Fruit fly (Drosophila melanogaster) Kc167 (cell line): ENCODE measurements around the gene CG32148.

Experiments
- Myc ChIP-seq: fragments of >200 bp; optimal IDR thresholded peaks from 2 replicates; lab custom pipeline; 2017; ENCODE audit warnings: missing external identifiers
- Sin3A ChIP-seq: fragments of >200 bp; optimal IDR thresholded peaks from 2 replicates; lab custom pipeline; 2018; ENCODE audit warnings: missing external identifiers
- h ChIP-seq: fragments of >200 bp; optimal IDR thresholded peaks from 3 replicates; lab custom pipeline; 2018; ENCODE audit warnings: missing external identifiers
- insv ChIP-seq: fragments of >200 bp; optimal IDR thresholded peaks from 3 replicates; lab custom pipeline; 2018; ENCODE audit warnings: missing external identifiers
- psq ChIP-seq: fragments of >200 bp; optimal IDR thresholded peaks from 2 replicates; lab custom pipeline; 2017; ENCODE audit warnings: missing external identifiers
- ttk ChIP-seq: sonication (Bioruptor generic); optimal IDR thresholded peaks from 2 replicates; lab custom pipeline; 2017; ENCODE audit warnings: missing external identifiers

dm6 chr3L:15043874-15044336, 20.6 kb downstream of the CG32148 start, which contains the start of gene ind:
- TF ChIP-seq psq, result no peak
- no peak for TF ChIP-seq Sin3A (lab: Kevin White, UChicago)
- no peak for TF ChIP-seq ttk (lab: Kevin White, UChicago)
- no peak for TF ChIP-seq insv (lab: Kevin White, UChicago)
- no peak for TF ChIP-seq Myc (lab: Kevin White, UChicago)
- no peak for TF ChIP-seq h
